Fruit fly (Drosophila melanogaster) whole organism, embryonic: Measurements from ENCODE around the gene moody.

ENCODE experiments used
- Antp ChIP-seq: fragments of 200-800 bp; sonication (Bioruptor generic); optimal IDR thresholded peaks from 3 replicates; lab custom pipeline; 2016; ENCODE audit warnings: missing biosample characterization, missing genetic modification characterization
- CG4707 ChIP-seq: fragments of 200-800 bp; sonication (Bioruptor generic); optimal IDR thresholded peaks from 2 replicates; lab custom pipeline; 2018; ENCODE audit warnings: missing biosample characterization, mild to moderate bottlenecking, missing genetic modification characterization, moderate library complexity
- croc ChIP-seq: fragments of 200-800 bp; sonication (Bioruptor generic); conservative IDR thresholded peaks from 3 replicates; pipeline ENCODE4 v1.3.6; 2022; ENCODE audit warnings: missing biosample characterization, missing genetic modification characterization
- salm ChIP-seq: fragments of 200-800 bp; sonication (Bioruptor generic); optimal IDR thresholded peaks from 2 replicates; lab custom pipeline; 2018; ENCODE audit warnings: missing biosample characterization, mild to moderate bottlenecking, missing genetic modification characterization
- toy ChIP-seq: fragments of 200-800 bp; sonication (Bioruptor generic); IDR thresholded peaks from 2 replicates; pipeline ENCODE4 v1.3.6; 2022; ENCODE audit warnings: missing biosample characterization, missing genetic modification characterization

dm6 chrX:2008953-2009452 is 40.9 kb downstream of the moody start, which contains the start of gene PIG-K:
- TF ChIP-seq CG4707 (GFP tag; lab: Kevin White, UChicago) (no peak), Antp (GFP tag; lab: Kevin White, UChicago) (no peak), croc (GFP tag; lab: Robert Waterston, UW) (no peak), salm (tag; lab: Kevin White, UChicago) (no peak), toy (GFP tag; lab: Robert Waterston, UW) (no peak)
